Fruit fly (Drosophila melanogaster) whole organism: ENCODE data around the gene CG5466.

Experiments
- Dll ChIP-seq: fragments of >200 bp; optimal IDR thresholded peaks from 2 replicates; lab custom pipeline; 2017
- EcR ChIP-seq, 2 experiments: fragments of >200 bp; optimal IDR thresholded peaks; 2 replicates each; lab custom pipeline; 2017; ENCODE audit warnings: missing biosample characterization in 2 of 2, missing genetic modification characterization in 2 of 2, missing genetic modification reagents in 2 of 2
- pan ChIP-seq: fragments of >200 bp; optimal IDR thresholded peaks from 2 replicates; lab custom pipeline; 2017

dm6 chr3R:20633984-20634446, 16.3 kb downstream of the CG5466 start:
- TF ChIP-seq pan (lab: Kevin White, UChicago) = no peak
- no peak for TF ChIP-seq Dll (lab: Kevin White, UChicago)
- no peak for TF ChIP-seq EcR (GFP tag; optimal IDR thresholded peaks at IDR 0.05; lab: Kevin White, UChicago)
